Worm (Caenorhabditis elegans) whole organism, L1 larva: ENCODE measurements around the gene dbl-1.

Experiments
- hpl-2 ChIP-seq: fragments of 150-350 bp; optimal IDR thresholded peaks from 2 replicates; lab custom pipeline; 2014; ENCODE audit warnings: missing biosample characterization, missing genetic modification reagents, missing genetic modification characterization
- lin-39 ChIP-seq: fragments of 150-350 bp; optimal IDR thresholded peaks from 2 replicates; lab custom pipeline; 2014; ENCODE audit warnings: missing biosample characterization, missing genetic modification reagents, missing genetic modification characterization
- nhr-12 ChIP-seq: sonication (generic microtip); optimal IDR thresholded peaks from 2 replicates; lab custom pipeline; 2017; ENCODE audit warnings: missing biosample characterization, missing genetic modification characterization
- nhr-76 ChIP-seq: sonication (generic microtip); optimal IDR thresholded peaks from 2 replicates; lab custom pipeline; 2017; ENCODE audit warnings: missing biosample characterization, missing genetic modification characterization
- ztf-4 ChIP-seq: fragments of 150-350 bp; optimal IDR thresholded peaks from 2 replicates; lab custom pipeline; 2014; ENCODE audit warnings: missing biosample characterization, missing genetic modification characterization

DNA sequence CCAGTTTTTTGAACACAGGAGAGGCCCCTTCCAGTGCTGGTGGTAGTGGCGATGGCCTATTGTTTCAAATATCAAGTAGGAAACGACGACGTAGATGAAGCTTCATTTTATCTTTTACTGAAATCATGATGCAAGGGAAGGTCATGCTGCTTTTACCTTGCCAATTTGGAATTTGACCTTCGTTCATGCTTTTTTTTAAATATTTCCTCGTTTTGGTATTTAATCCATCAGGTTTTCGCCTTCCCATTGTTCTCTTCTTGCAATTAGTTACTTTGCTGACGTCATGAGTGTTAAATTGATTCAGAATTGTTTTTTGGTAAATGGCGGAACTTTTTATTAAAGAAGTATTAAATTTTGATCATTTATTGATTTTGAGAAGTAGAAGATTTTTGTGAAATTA, 21.8 kb upstream of the dbl-1 start:
- no peak for TF ChIP-seq ztf-4 (tag; lab: Kevin White, UChicago)
- TF ChIP-seq nhr-12: no peak
- TF ChIP-seq hpl-2: no peak
- TF ChIP-seq lin-39: no peak
- no peak for TF ChIP-seq nhr-76 (tag; lab: Kevin White, UChicago)
